Fruit fly (Drosophila melanogaster): Measurements from ENCODE around the gene CG10654.

The CG10654 gene

dm6 chr3L:12503865-12504650 lies 3.6 kb downstream of the CG10654 start, which contains the start of the genes CG10646 and vih (continued):
- TF ChIP-seq CG16813 (GFP tag; IDR thresholded peaks at IDR 0.05; ENCODE audit: partially characterized antibody) (no peak), NC2α (GFP tag; optimal IDR thresholded peaks at IDR 0.05) (no peak), fd3F (GFP tag; optimal IDR thresholded peaks at IDR 0.05) (no peak), CG7786 (GFP tag; optimal IDR thresholded peaks at IDR 0.05) (no peak), CG6654 (GFP tag; optimal IDR thresholded peaks at IDR 0.05) (no peak), CG9215 (GFP tag; IDR thresholded peaks at IDR 0.05) (no peak), CG2678 (tag; optimal IDR thresholded peaks at IDR 0.05) (peak; percentile 57), Ets97D (GFP tag; optimal IDR thresholded peaks at IDR 0.05) (peak; percentile 88), lilli (GFP tag; optimal IDR thresholded peaks at IDR 0.05) (peak; percentile 38), CG10274 (GFP tag; optimal IDR thresholded peaks at IDR 0.05) (no peak), CkIIα-i1 (GFP tag; IDR thresholded peaks at IDR 0.05) (no peak), CG4854 (GFP tag; optimal IDR thresholded peaks at IDR 0.05) (no peak), B-H1 (GFP tag; IDR thresholded peaks at IDR 0.05) (no peak), unc-4 (GFP tag; IDR thresholded peaks at IDR 0.05; ENCODE audit: partially characterized antibody) (no peak), gro (GFP tag; optimal IDR thresholded peaks at IDR 0.05) (no peak), tin (GFP tag; optimal IDR thresholded peaks at IDR 0.05) (peak; percentile 62), Dek (tag; optimal IDR thresholded peaks at IDR 0.05) (peak; percentile 56), Sin3A (optimal IDR thresholded peaks at IDR 0.05) (no peak), Doc2 (GFP tag; IDR thresholded peaks at IDR 0.05) (no peak), CG3281 (GFP tag; optimal IDR thresholded peaks at IDR 0.05) (peak; percentile 48), CG15073 (GFP tag; optimal IDR thresholded peaks at IDR 0.05) (no peak), ATbp (GFP tag; optimal IDR thresholded peaks at IDR 0.05) (no peak), CG11456 (GFP tag; IDR thresholded peaks at IDR 0.05) (no peak; the same call in 2 of the 3 replicates), lbe (GFP tag; optimal IDR thresholded peaks at IDR 0.05) (peak; percentile 32), gfzf (GFP tag; optimal IDR thresholded peaks at IDR 0.05) (peak; percentile 71), CG3838 (GFP tag; optimal IDR thresholded peaks at IDR 0.05) (no peak), CG18476 (GFP tag; optimal IDR thresholded peaks at IDR 0.05) (no peak), Ets65A (GFP tag) (peak; percentile 92), CG11504 (tag; optimal IDR thresholded peaks at IDR 0.05) (no peak), CG8290 (GFP tag; optimal IDR thresholded peaks at IDR 0.05) (peak; percentile 43), CG8290 (tag; optimal IDR thresholded peaks at IDR 0.05) (no peak), gcm (GFP tag; optimal IDR thresholded peaks at IDR 0.05) (peak; percentile 23), CG4404 (GFP tag; IDR thresholded peaks at IDR 0.05) (no peak), Xbp1 (GFP tag; optimal IDR thresholded peaks at IDR 0.05) (peak; percentile 66), Gug (GFP tag; IDR thresholded peaks at IDR 0.05) (no peak; the same call in 3 of the 4 replicates), CG11695 (GFP tag; IDR thresholded peaks at IDR 0.05) (no peak), jigr1 (GFP tag; IDR thresholded peaks at IDR 0.05) (no peak), fd96Cb (tag; optimal IDR thresholded peaks at IDR 0.05) (peak; percentile 13), CG10462 (GFP tag; optimal IDR thresholded peaks at IDR 0.05) (peak; percentile 30), prd (optimal IDR thresholded peaks at IDR 0.05) (no peak), prd (GFP tag; IDR thresholded peaks at IDR 0.05) (peak; percentile 40; the same call in 1 of the 3 replicates), slou (GFP tag; optimal IDR thresholded peaks at IDR 0.05) (no peak), CG3163 (GFP tag; optimal IDR thresholded peaks at IDR 0.05) (no peak), CG16815 (GFP tag; optimal IDR thresholded peaks at IDR 0.05) (no peak), Rx (GFP tag; IDR thresholded peaks at IDR 0.05) (no peak), bowl (GFP tag; IDR thresholded peaks at IDR 0.05) (no peak), gce (GFP tag; IDR thresholded peaks at IDR 0.05) (no peak), CG13775 (GFP tag; optimal IDR thresholded peaks at IDR 0.05) (peak; percentile 64), Sry-δ (GFP tag; optimal IDR thresholded peaks at IDR 0.05) (peak; percentile 49), CG11560 (tag; IDR thresholded peaks at IDR 0.05) (no peak), CG8478 (optimal IDR thresholded peaks at IDR 0.05) (no peak)
